Worm (Caenorhabditis elegans): ENCODE results near the gene glt-6.

The glt-6 gene

DNA sequence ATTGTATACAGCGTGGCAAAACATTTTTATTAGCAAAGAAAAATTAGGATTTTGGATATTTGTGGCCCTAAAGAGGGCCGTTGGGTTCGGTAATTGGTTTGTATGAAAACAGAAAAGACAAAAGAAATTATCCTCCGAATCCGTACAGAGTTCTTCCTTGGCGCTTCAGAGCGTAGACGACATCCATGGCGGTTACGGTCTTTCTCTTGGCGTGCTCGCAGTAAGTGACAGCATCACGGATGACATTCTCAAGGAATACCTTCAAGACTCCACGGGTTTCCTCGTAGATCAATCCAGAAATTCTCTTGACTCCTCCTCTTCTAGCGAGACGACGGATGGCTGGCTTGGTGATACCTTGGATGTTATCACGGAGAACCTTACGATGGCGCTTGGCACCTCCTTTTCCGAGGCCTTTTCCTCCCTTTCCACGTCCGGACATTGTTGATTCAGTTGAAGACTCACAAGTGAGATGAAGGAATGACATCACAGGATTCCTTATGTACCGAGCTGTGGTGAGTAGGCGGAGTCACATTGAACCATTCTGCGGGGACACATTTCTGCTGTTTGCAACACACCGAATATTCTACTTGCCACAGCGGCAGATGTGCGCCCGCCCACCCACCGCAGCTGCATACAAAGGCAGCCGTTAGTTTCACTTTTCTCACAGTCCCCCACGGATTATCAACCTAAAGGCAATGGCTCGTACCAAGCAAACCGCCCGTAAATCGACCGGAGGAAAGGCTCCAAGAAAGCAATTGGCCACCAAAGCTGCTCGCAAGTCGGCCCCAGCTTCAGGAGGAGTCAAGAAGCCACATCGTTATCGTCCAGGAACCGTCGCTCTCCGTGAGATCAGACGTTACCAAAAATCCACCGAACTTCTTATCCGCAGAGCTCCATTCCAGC is 15.6 kb upstream of the glt-6 start, which contains the start of the genes his-60 and his-59 (continued):
- no peak for TF ChIP-seq unc-62 (GFP tag; optimal IDR thresholded peaks at IDR 0.05 in 1 of 2)
- no peak for TF ChIP-seq unc-62 (tag; optimal IDR thresholded peaks at IDR 0.05)
- TF ChIP-seq nhr-237 (tag; optimal IDR thresholded peaks at IDR 0.05): no peak
- TF ChIP-seq saeg-2 (GFP tag; IDR thresholded peaks at IDR 0.05): no peak
- peak; percentile 71 for TF ChIP-seq set-16 (GFP tag; IDR thresholded peaks at IDR 0.05)
- TF ChIP-seq egl-27 (tag; optimal IDR thresholded peaks at IDR 0.05): no peak
- no peak for TF ChIP-seq dmd-6 (GFP tag; IDR thresholded peaks at IDR 0.05)
- TF ChIP-seq arid-1 (GFP tag; conservative IDR thresholded peaks at IDR 0.05): peak; percentile 71
- TF ChIP-seq skn-1 (tag; optimal IDR thresholded peaks at IDR 0.05): no peak
- no peak for TF ChIP-seq mxl-3 (GFP tag; optimal IDR thresholded peaks at IDR 0.05)
- TF ChIP-seq rbr-2 (tag; optimal IDR thresholded peaks at IDR 0.05): peak; percentile 55
- TF ChIP-seq nhr-111 (GFP tag; optimal IDR thresholded peaks at IDR 0.05): no peak
- TF ChIP-seq zip-2 (tag; optimal IDR thresholded peaks at IDR 0.05): no peak
- TF ChIP-seq nhr-42 (GFP tag; IDR thresholded peaks at IDR 0.05): peak; percentile 46; the same call in 1 of the 2 replicates
- TF ChIP-seq jun-1 (tag; optimal IDR thresholded peaks at IDR 0.05): no peak
- TF ChIP-seq snpc-4 (tag; optimal IDR thresholded peaks at IDR 0.05): no peak
- peak; percentile 59; the same call in 1 of the 2 replicates for TF ChIP-seq php-3 (GFP tag; IDR thresholded peaks at IDR 0.05)
- no peak for TF ChIP-seq T26A8.4 (GFP tag; IDR thresholded peaks at IDR 0.05)
- TF ChIP-seq lsy-2 (tag; optimal IDR thresholded peaks at IDR 0.05): no peak
- TF ChIP-seq dpl-1 (GFP tag; optimal IDR thresholded peaks at IDR 0.05): peak; percentile 43
- TF ChIP-seq hlh-11 (tag; optimal IDR thresholded peaks at IDR 0.05): peak; percentile 76
- TF ChIP-seq lin-39 (tag; optimal IDR thresholded peaks at IDR 0.05): no peak
- peak; percentile 27 for TF ChIP-seq nhr-25 (tag; optimal IDR thresholded peaks at IDR 0.05; ENCODE audit: borderline replicate concordance, insufficient read depth)
- TF ChIP-seq zip-11 (GFP tag; IDR thresholded peaks at IDR 0.05): no peak
- TF ChIP-seq mdl-1 (tag; optimal IDR thresholded peaks at IDR 0.05): no peak
- TF ChIP-seq fos-1 (tag; optimal IDR thresholded peaks at IDR 0.05): no peak
- TF ChIP-seq mes-2 (tag; optimal IDR thresholded peaks at IDR 0.05; ENCODE audit: poor library complexity, severe bottlenecking): peak; percentile 80
- no peak for TF ChIP-seq spr-3 (GFP tag; optimal IDR thresholded peaks at IDR 0.05)
- peak; percentile 23; the same call in 1 of the 2 replicates for TF ChIP-seq hmg-1.1 (GFP tag; IDR thresholded peaks at IDR 0.05)
- no peak for TF ChIP-seq lin-13 (GFP tag; optimal IDR thresholded peaks at IDR 0.05)
- no peak for TF ChIP-seq Y5F2A.4 (GFP tag; optimal IDR thresholded peaks at IDR 0.05)
- no peak for TF ChIP-seq nhr-10 (tag; optimal IDR thresholded peaks at IDR 0.05)
- no peak for TF ChIP-seq daf-19 (GFP tag; conservative IDR thresholded peaks at IDR 0.05)

ce11 chrIV:7488457-7488783 is 15.0 kb upstream of the glt-6 start:
- TF ChIP-seq lsy-2 (tag; optimal IDR thresholded peaks at IDR 0.05) (no peak), mdt-29 (GFP tag; IDR thresholded peaks at IDR 0.05) (no peak), unc-62 (GFP tag; optimal IDR thresholded peaks at IDR 0.05 in 1 of 2) (no peak), unc-62 (tag; optimal IDR thresholded peaks at IDR 0.05) (no peak), arid-1 (GFP tag; conservative IDR thresholded peaks at IDR 0.05) (peak; percentile 56; the same call in 1 of the 2 replicates), Y105C5A.15 (GFP tag; IDR thresholded peaks at IDR 0.05) (no peak), unc-39 (tag; optimal IDR thresholded peaks at IDR 0.05) (no peak), unc-130 (GFP tag; optimal IDR thresholded peaks at IDR 0.05) (no peak), gei-8 (GFP tag; optimal IDR thresholded peaks at IDR 0.05) (peak; percentile 40), ztf-7 (tag; optimal IDR thresholded peaks at IDR 0.05) (no peak), pqm-1 (tag; optimal IDR thresholded peaks at IDR 0.05) (no peak), saeg-2 (GFP tag; IDR thresholded peaks at IDR 0.05) (no peak), snpc-1.2 (GFP tag; IDR thresholded peaks at IDR 0.05) (0 out of 2 replicates have a peak, but pooled peaks have one; percentile 77), D1046.2 (GFP tag; IDR thresholded peaks at IDR 0.05) (peak; percentile 70; the same call in 1 of the 2 replicates), zfp-2 (tag; optimal IDR thresholded peaks at IDR 0.05) (no peak), lin-13 (GFP tag; optimal IDR thresholded peaks at IDR 0.05) (no peak), F26F4.8 (GFP tag; conservative IDR thresholded peaks at IDR 0.05) (0 out of 2 replicates have a peak, but pooled peaks have one; percentile 27), aly-2 (tag; optimal IDR thresholded peaks at IDR 0.05) (no peak), lim-7 (GFP tag; IDR thresholded peaks at IDR 0.05) (0 out of 2 replicates have a peak, but pooled peaks have one; percentile 57), F49E8.2 (tag; optimal IDR thresholded peaks at IDR 0.05; ENCODE audit: borderline replicate concordance) (peak; percentile 58)

Data from whole organism, L4 larva.